Fruit fly (Drosophila melanogaster) whole organism, embryonic: ENCODE data around the gene Rpt6.

Source experiments
- Abd-B ChIP-seq: fragments of 200-800 bp; sonication (Bioruptor generic); optimal IDR thresholded peaks from 2 replicates; lab custom pipeline; 2018; ENCODE audit warnings: missing biosample characterization, mild to moderate bottlenecking, missing genetic modification characterization, moderate library complexity
- Aef1 ChIP-seq: fragments of 200-800 bp; sonication (Bioruptor generic); IDR thresholded peaks from 3 replicates; pipeline ENCODE4 v1.3.6; 2022; ENCODE audit warnings: missing biosample characterization, missing genetic modification characterization
- Antp ChIP-seq: fragments of 200-800 bp; sonication (Bioruptor generic); optimal IDR thresholded peaks from 3 replicates; lab custom pipeline; 2016; ENCODE audit warnings: missing biosample characterization, missing genetic modification characterization
- Atf-2 ChIP-seq: fragments of 200-800 bp; sonication (Bioruptor generic); optimal IDR thresholded peaks from 2 replicates; lab custom pipeline; 2016; ENCODE audit warnings: missing biosample characterization, missing genetic modification characterization
- Bdp1 ChIP-seq: fragments of 200-800 bp; sonication (Bioruptor generic); optimal IDR thresholded peaks from 3 replicates; lab custom pipeline; 2016; ENCODE audit warnings: missing biosample characterization, missing genetic modification characterization
- Blimp-1 ChIP-seq: fragments of 200-800 bp; sonication (Bioruptor generic); optimal IDR thresholded peaks from 3 replicates; lab custom pipeline; 2018; ENCODE audit warnings: missing biosample characterization, missing genetic modification characterization, mild to moderate bottlenecking, moderate library complexity, missing genetic modification reagents
- Bteb2 ChIP-seq: fragments of 200-800 bp; sonication (Bioruptor generic); optimal IDR thresholded peaks from 2 replicates; lab custom pipeline; 2016; ENCODE audit warnings: missing biosample characterization, missing genetic modification characterization
- CG14441 ChIP-seq: fragments of 200-800 bp; sonication (Bioruptor generic); IDR thresholded peaks from 2 replicates; pipeline ENCODE4 v1.3.6; 2022; ENCODE audit warnings: missing biosample characterization, missing genetic modification characterization
- CG14667 ChIP-seq: fragments of 200-800 bp; sonication (Bioruptor generic); IDR thresholded peaks from 2 replicates; pipeline ENCODE4 v1.3.6; 2022; ENCODE audit warnings: missing biosample characterization, missing genetic modification characterization
- CG18476 ChIP-seq: fragments of 200-800 bp; sonication (Bioruptor generic); optimal IDR thresholded peaks from 2 replicates; lab custom pipeline; 2016; ENCODE audit warnings: missing biosample characterization, mild to moderate bottlenecking, missing genetic modification characterization
- CG31388 ChIP-seq: fragments of 200-800 bp; sonication (Bioruptor generic); optimal IDR thresholded peaks from 2 replicates; lab custom pipeline; 2016; ENCODE audit warnings: missing biosample characterization, missing genetic modification characterization
- CG3995 ChIP-seq: fragments of 200-800 bp; sonication (Bioruptor generic); optimal IDR thresholded peaks from 3 replicates; lab custom pipeline; 2016; ENCODE audit warnings: missing biosample characterization, missing genetic modification characterization
- CG4404 ChIP-seq: fragments of 200-800 bp; sonication (Bioruptor generic); IDR thresholded peaks from 2 replicates; pipeline ENCODE4 v1.3.6; 2022; ENCODE audit warnings: missing biosample characterization, missing genetic modification characterization
- CG5953 ChIP-seq: fragments of 200-800 bp; sonication (Bioruptor generic); IDR thresholded peaks from 2 replicates; pipeline ENCODE4 v1.3.6; 2022; ENCODE audit warnings: missing biosample characterization, missing genetic modification characterization
- CG7357 ChIP-seq: fragments of 200-800 bp; sonication (Bioruptor generic); IDR thresholded peaks from 3 replicates; pipeline ENCODE4 v1.3.6; 2022; ENCODE audit warnings: missing biosample characterization, missing genetic modification characterization
- CG8388 ChIP-seq: fragments of 200-800 bp; sonication (Bioruptor generic); optimal IDR thresholded peaks from 2 replicates; lab custom pipeline; 2019; ENCODE audit warnings: missing biosample characterization, mild to moderate bottlenecking, missing genetic modification characterization, moderate library complexity
- CG8924 ChIP-seq: fragments of 200-800 bp; optimal IDR thresholded peaks from 3 replicates; lab custom pipeline; 2019; ENCODE audit warnings: missing biosample characterization, mild to moderate bottlenecking, missing genetic modification characterization, moderate library complexity
- CG9437 ChIP-seq: fragments of 200-800 bp; sonication (Bioruptor generic); optimal IDR thresholded peaks from 2 replicates; lab custom pipeline; 2018; ENCODE audit warnings: missing biosample characterization, mild to moderate bottlenecking, missing genetic modification characterization
- CG9817 ChIP-seq: fragments of 200-800 bp; sonication (Bioruptor generic); optimal IDR thresholded peaks from 2 replicates; lab custom pipeline; 2018; ENCODE audit warnings: missing biosample characterization, mild to moderate bottlenecking, missing genetic modification characterization, moderate library complexity
- CrebB ChIP-seq: fragments of 200-800 bp; sonication (Bioruptor generic); optimal IDR thresholded peaks from 3 replicates; lab custom pipeline; 2018; ENCODE audit warnings: missing biosample characterization, mild to moderate bottlenecking, missing genetic modification characterization
- Dfd ChIP-seq, 2 experiments: fragments of >200 bp; optimal IDR thresholded peaks; 2 replicates each; lab custom pipeline; 2017; ENCODE audit warnings: missing biosample characterization in 2 of 2, missing genetic modification characterization in 2 of 2
- Eip74EF ChIP-seq, 2 experiments: fragments of 200-800 bp in 1 of 2; fragments of >200 bp in 1 of 2; sonication (Bioruptor generic) in 1 of 2; optimal IDR thresholded peaks; 2 replicates each; lab custom pipeline; 2017 to 2019; ENCODE audit warnings: missing biosample characterization in 2 of 2, missing genetic modification characterization in 2 of 2, mild to moderate bottlenecking in 1 of 2, moderate library complexity in 1 of 2
- Fer2 ChIP-seq: fragments of 200-800 bp; sonication (Bioruptor generic); optimal IDR thresholded peaks from 2 replicates; lab custom pipeline; 2018; ENCODE audit warnings: missing biosample characterization, mild to moderate bottlenecking, missing genetic modification characterization, moderate library complexity
- Lim3 ChIP-seq: fragments of 200-800 bp; sonication (Bioruptor generic); IDR thresholded peaks from 2 replicates; pipeline ENCODE4 v1.3.6; 2022; ENCODE audit warnings: missing biosample characterization, missing genetic modification characterization
- bbx ChIP-seq: fragments of 200-800 bp; sonication (Bioruptor generic); IDR thresholded peaks from 2 replicates; pipeline ENCODE4 v1.3.6; 2022; ENCODE audit warnings: missing biosample characterization, missing genetic modification characterization; ENCODE audit not compliant: partially characterized antibody
- bigmax ChIP-seq: fragments of 200-800 bp; sonication (Bioruptor generic); optimal IDR thresholded peaks from 2 replicates; lab custom pipeline; 2018; ENCODE audit warnings: missing biosample characterization, mild to moderate bottlenecking, missing genetic modification characterization
- caup ChIP-seq: fragments of 200-800 bp; sonication (Bioruptor generic); optimal IDR thresholded peaks from 3 replicates; lab custom pipeline; 2017; ENCODE audit warnings: missing biosample characterization, mild to moderate bottlenecking, missing genetic modification characterization, moderate library complexity; ENCODE audit not compliant: severe bottlenecking
- cg ChIP-seq: fragments of 200-800 bp; sonication (Bioruptor generic); optimal IDR thresholded peaks from 3 replicates; lab custom pipeline; 2019; ENCODE audit warnings: missing biosample characterization, mild to moderate bottlenecking, missing genetic modification characterization, moderate library complexity
- cwo ChIP-seq: fragments of 200-800 bp; sonication (Bioruptor generic); optimal IDR thresholded peaks from 3 replicates; lab custom pipeline; 2017; ENCODE audit warnings: missing biosample characterization, missing genetic modification characterization, mild to moderate bottlenecking, moderate library complexity, missing genetic modification reagents
- dati ChIP-seq: fragments of 200-800 bp; sonication (Bioruptor generic); IDR thresholded peaks from 2 replicates; pipeline ENCODE4 v1.3.6; 2022; ENCODE audit warnings: missing biosample characterization, missing genetic modification characterization
- ems ChIP-seq: fragments of 200-800 bp; sonication (Bioruptor generic); optimal IDR thresholded peaks from 3 replicates; lab custom pipeline; 2016; ENCODE audit warnings: missing biosample characterization, missing genetic modification characterization
- exex ChIP-seq: fragments of 200-800 bp; sonication (Bioruptor generic); optimal IDR thresholded peaks from 4 replicates; lab custom pipeline; 2018; ENCODE audit warnings: missing biosample characterization, mild to moderate bottlenecking, missing genetic modification characterization, moderate library complexity
- eyg ChIP-seq: fragments of 200-800 bp; sonication (Bioruptor generic); optimal IDR thresholded peaks from 3 replicates; lab custom pipeline; 2016; ENCODE audit warnings: missing biosample characterization, missing genetic modification characterization
- gsb-n ChIP-seq: fragments of 200-800 bp; sonication (Bioruptor generic); optimal IDR thresholded peaks from 3 replicates; lab custom pipeline; 2018; ENCODE audit warnings: missing biosample characterization, mild to moderate bottlenecking, missing genetic modification characterization
- kni ChIP-seq: fragments of 200-800 bp; sonication (Bioruptor generic); optimal IDR thresholded peaks from 3 replicates; lab custom pipeline; 2017; ENCODE audit warnings: mild to moderate bottlenecking, missing biosample characterization, missing genetic modification reagents, missing genetic modification characterization
- lab ChIP-seq: fragments of 200-800 bp; sonication (Bioruptor generic); optimal IDR thresholded peaks from 3 replicates; lab custom pipeline; 2017; ENCODE audit warnings: missing biosample characterization, missing genetic modification characterization, mild to moderate bottlenecking, moderate library complexity, missing genetic modification reagents
- mirr ChIP-seq: fragments of 200-800 bp; sonication (Bioruptor generic); optimal IDR thresholded peaks from 3 replicates; lab custom pipeline; 2018; ENCODE audit warnings: missing biosample characterization, mild to moderate bottlenecking, missing genetic modification characterization
- odd ChIP-seq: fragments of 200-800 bp; sonication (Bioruptor generic); optimal IDR thresholded peaks from 2 replicates; lab custom pipeline; 2017; ENCODE audit warnings: missing biosample characterization, mild to moderate bottlenecking, missing genetic modification characterization
- onecut ChIP-seq: fragments of 200-800 bp; sonication (Bioruptor generic); IDR thresholded peaks from 2 replicates; pipeline ENCODE4 v1.3.6; 2022; ENCODE audit warnings: missing biosample characterization, missing genetic modification characterization
- peb ChIP-seq: fragments of 200-800 bp; sonication (Bioruptor generic); IDR thresholded peaks from 2 replicates; pipeline ENCODE4 v1.3.6; 2022; ENCODE audit warnings: missing biosample characterization, missing genetic modification characterization
- prd ChIP-seq, 3 experiments: fragments of >200 bp in 2 of 3; fragments of 200-800 bp in 1 of 3; sonication (Bioruptor generic) in 1 of 3; optimal IDR thresholded peaks in 2 of 3; IDR thresholded peaks in 1 of 3; 2 replicates in 2 of 3; 3 replicates in 1 of 3; pipeline versions ENCODE4 v1.3.6 to Lab custom; 2017 to 2022; ENCODE audit warnings: missing biosample characterization in 1 of 3, missing genetic modification characterization in 1 of 3
- pros ChIP-seq: fragments of 200-800 bp; sonication (Bioruptor generic); optimal IDR thresholded peaks from 3 replicates; lab custom pipeline; 2019; ENCODE audit warnings: missing biosample characterization, mild to moderate bottlenecking, missing genetic modification characterization, moderate library complexity
- seq ChIP-seq: fragments of 200-800 bp; sonication (Bioruptor generic); IDR thresholded peaks from 2 replicates; pipeline ENCODE4 v1.3.6; 2022; ENCODE audit warnings: missing biosample characterization, missing genetic modification characterization
- sim ChIP-seq: fragments of 200-800 bp; sonication (Bioruptor generic); IDR thresholded peaks from 2 replicates; pipeline ENCODE4 v1.3.6; 2022; ENCODE audit warnings: missing biosample characterization, missing genetic modification characterization
- sima ChIP-seq: fragments of 200-800 bp; sonication (Bioruptor generic); optimal IDR thresholded peaks from 2 replicates; lab custom pipeline; 2016; ENCODE audit warnings: missing biosample characterization, missing genetic modification characterization
- slp2 ChIP-seq: fragments of 200-800 bp; sonication (Bioruptor generic); optimal IDR thresholded peaks from 2 replicates; lab custom pipeline; 2016; ENCODE audit warnings: missing biosample characterization, missing genetic modification characterization
- tna ChIP-seq: fragments of 200-800 bp; sonication (Bioruptor generic); IDR thresholded peaks from 2 replicates; pipeline ENCODE4 v1.3.6; 2022; ENCODE audit warnings: missing biosample characterization, missing genetic modification characterization; ENCODE audit not compliant: partially characterized antibody
- zen2 ChIP-seq: fragments of 200-800 bp; sonication (Bioruptor generic); IDR thresholded peaks from 3 replicates; pipeline ENCODE4 v1.3.6; 2022; ENCODE audit warnings: missing biosample characterization, missing genetic modification characterization; ENCODE audit not compliant: partially characterized antibody
- zfh2 ChIP-seq: fragments of 200-800 bp; sonication (Bioruptor generic); optimal IDR thresholded peaks from 2 replicates; lab custom pipeline; 2016; ENCODE audit warnings: missing biosample characterization, missing genetic modification characterization

Rpt6 gene

DNA sequence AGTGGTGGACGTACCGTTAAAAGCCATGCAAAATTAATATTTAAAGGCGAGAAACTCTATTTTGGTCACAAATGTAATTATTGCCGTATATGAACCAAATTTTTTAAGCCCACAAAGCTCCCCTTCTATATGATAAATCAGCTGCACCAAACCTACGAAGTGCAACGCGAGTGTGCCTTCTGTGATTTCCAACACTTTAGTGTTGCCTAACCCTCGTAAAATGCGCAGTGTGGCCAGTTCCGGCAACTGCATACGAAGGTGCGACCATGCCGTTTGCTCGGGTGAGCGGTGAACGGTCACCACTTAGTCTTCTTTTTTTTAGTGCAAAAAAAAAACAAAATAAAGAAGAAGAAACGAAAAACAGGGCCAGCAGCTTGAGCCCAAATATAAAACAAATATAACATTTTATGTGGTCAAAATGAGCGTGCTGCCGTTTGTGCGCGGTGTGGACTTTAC is 23.7 kb downstream of the Rpt6 start, which contains the start of the genes tty and fliI (continued):
- TF ChIP-seq cwo (GFP tag; lab: Kevin White, UChicago) (peak; percentile 60), CG9437 (GFP tag; lab: Kevin White, UChicago) (peak; percentile 58), tna (GFP tag; lab: Robert Waterston, UW) (no peak), Lim3 (GFP tag; lab: Robert Waterston, UW) (peak; percentile 46; the same call in 1 of the 2 replicates), Aef1 (GFP tag; lab: Robert Waterston, UW) (peak; percentile 91), odd (GFP tag; lab: Kevin White, UChicago) (no peak), exex (tag; lab: Kevin White, UChicago) (no peak), slp2 (GFP tag; lab: Kevin White, UChicago) (peak; percentile 80), gsb-n (tag; lab: Kevin White, UChicago) (peak; percentile 70), CG4404 (peak; percentile 83), Antp (peak; percentile 88), seq (GFP tag; lab: Robert Waterston, UW) (peak; percentile 79), Abd-B (GFP tag; lab: Kevin White, UChicago) (peak; percentile 89), zfh2 (GFP tag; lab: Kevin White, UChicago) (peak; percentile 90), peb (GFP tag; lab: Robert Waterston, UW) (peak; percentile 76), lab (GFP tag; lab: Kevin White, UChicago) (no peak), dati (GFP tag; lab: Robert Waterston, UW) (peak; percentile 73), mirr (GFP tag; lab: Kevin White, UChicago) (peak; percentile 25), caup (GFP tag; lab: Kevin White, UChicago) (peak; percentile 79), sim (peak; percentile 59; the same call in 1 of the 2 replicates), CG14441 (GFP tag; lab: Robert Waterston, UW) (peak; percentile 94), Blimp-1 (GFP tag; lab: Kevin White, UChicago) (peak; percentile 60), kni (no peak), CG8924 (tag; lab: Kevin White, UChicago) (peak; percentile 57), Fer2 (tag; lab: Kevin White, UChicago) (peak; percentile 1), zen2 (GFP tag; lab: Robert Waterston, UW) (no peak), onecut (peak; percentile 43), CrebB (tag; lab: Kevin White, UChicago) (peak; percentile 40), CG3995 (GFP tag; lab: Kevin White, UChicago) (peak; percentile 93), bigmax (GFP tag; lab: Kevin White, UChicago) (peak; percentile 60), Atf-2 (GFP tag; lab: Kevin White, UChicago) (peak; percentile 67), Bdp1 (GFP tag; lab: Kevin White, UChicago) (peak; percentile 79), cg (GFP tag; lab: Kevin White, UChicago) (no peak), CG5953 (peak; percentile 69; the same call in 1 of the 2 replicates), eyg (peak; percentile 66), bbx (GFP tag; lab: Robert Waterston, UW) (peak; percentile 20; the same call in 1 of the 2 replicates), ems (peak; percentile 80), sima (GFP tag; lab: Kevin White, UChicago) (peak; percentile 21), CG14667 (peak; percentile 87), pros (GFP tag; lab: Kevin White, UChicago) (no peak), CG31388 (GFP tag; lab: Kevin White, UChicago) (peak; percentile 34), CG7357 (GFP tag; lab: Robert Waterston, UW) (peak; percentile 75), CG8388 (GFP tag; lab: Kevin White, UChicago) (peak; percentile 69), Bteb2 (GFP tag; lab: Kevin White, UChicago) (peak; percentile 56), CG9817 (tag; lab: Kevin White, UChicago) (peak; percentile 72), Eip74EF (GFP tag; optimal IDR thresholded peaks at IDR 0.05; lab: Kevin White, UChicago) (peak in 1 of 2 experiments; percentile 51), CG18476 (GFP tag; lab: Kevin White, UChicago) (peak; percentile 68), prd (optimal IDR thresholded peaks at IDR 0.05; lab: Kevin White, UChicago) (no peak), prd (GFP tag; IDR thresholded peaks at IDR 0.05; lab: Robert Waterston, UW) (peak; percentile 94), Dfd (GFP tag; optimal IDR thresholded peaks at IDR 0.05; lab: Kevin White, UChicago) (no peak)
